Fruit fly (Drosophila melanogaster) whole organism, embryonic: ENCODE data around the gene CG43693.

Experiments
- Abd-B ChIP-seq: fragments of 200-800 bp; sonication (Bioruptor generic); optimal IDR thresholded peaks from 2 replicates; lab custom pipeline; 2018; ENCODE audit warnings: missing biosample characterization, mild to moderate bottlenecking, missing genetic modification characterization, moderate library complexity
- Bdp1 ChIP-seq: fragments of 200-800 bp; sonication (Bioruptor generic); optimal IDR thresholded peaks from 3 replicates; lab custom pipeline; 2016; ENCODE audit warnings: missing biosample characterization, missing genetic modification characterization
- Blimp-1 ChIP-seq: fragments of 200-800 bp; sonication (Bioruptor generic); optimal IDR thresholded peaks from 3 replicates; lab custom pipeline; 2018; ENCODE audit warnings: missing biosample characterization, missing genetic modification characterization, mild to moderate bottlenecking, moderate library complexity, missing genetic modification reagents
- CG10565 ChIP-seq: fragments of 200-800 bp; sonication (Bioruptor generic); optimal IDR thresholded peaks from 3 replicates; lab custom pipeline; 2016; ENCODE audit warnings: missing biosample characterization, mild to moderate bottlenecking, missing genetic modification characterization
- CG13624 ChIP-seq: fragments of 200-800 bp; sonication (Bioruptor generic); optimal IDR thresholded peaks from 2 replicates; lab custom pipeline; 2016; ENCODE audit warnings: missing biosample characterization, missing genetic modification characterization
- CG15479 ChIP-seq: fragments of 200-800 bp; sonication (Bioruptor generic); optimal IDR thresholded peaks from 3 replicates; lab custom pipeline; 2019; ENCODE audit warnings: missing biosample characterization, mild to moderate bottlenecking, missing genetic modification characterization, moderate library complexity
- CG1603 ChIP-seq: fragments of 200-800 bp; sonication (Bioruptor generic); optimal IDR thresholded peaks from 2 replicates; lab custom pipeline; 2019; ENCODE audit warnings: missing biosample characterization, mild to moderate bottlenecking, missing genetic modification characterization, moderate library complexity
- CG17186 ChIP-seq: fragments of 200-800 bp; sonication (Bioruptor generic); optimal IDR thresholded peaks from 3 replicates; lab custom pipeline; 2017; ENCODE audit warnings: missing biosample characterization, missing genetic modification reagents, missing genetic modification characterization
- CG17385 ChIP-seq: fragments of 200-800 bp; sonication (Bioruptor generic); optimal IDR thresholded peaks from 3 replicates; lab custom pipeline; 2018; ENCODE audit warnings: missing biosample characterization, mild to moderate bottlenecking, missing genetic modification characterization
- CG17802 ChIP-seq: fragments of 200-800 bp; sonication (Bioruptor generic); optimal IDR thresholded peaks from 2 replicates; lab custom pipeline; 2018; ENCODE audit warnings: missing biosample characterization, mild to moderate bottlenecking, missing genetic modification characterization, moderate library complexity
- CG31441 ChIP-seq: fragments of 200-800 bp; sonication (Bioruptor generic); IDR thresholded peaks from 2 replicates; pipeline ENCODE4 v1.3.6; 2022; ENCODE audit warnings: missing biosample characterization, missing genetic modification characterization
- CG3726 ChIP-seq: fragments of 200-800 bp; sonication (Bioruptor generic); IDR thresholded peaks from 3 replicates; pipeline ENCODE4, ENCODE4 v1.3.6; 2022; ENCODE audit warnings: missing biosample characterization, missing genetic modification characterization
- CG4617 ChIP-seq: fragments of 200-800 bp; sonication (Bioruptor generic); optimal IDR thresholded peaks from 3 replicates; lab custom pipeline; 2016; ENCODE audit warnings: missing biosample characterization, missing genetic modification characterization, borderline replicate concordance
- CG7357 ChIP-seq: fragments of 200-800 bp; sonication (Bioruptor generic); IDR thresholded peaks from 3 replicates; pipeline ENCODE4 v1.3.6; 2022; ENCODE audit warnings: missing biosample characterization, missing genetic modification characterization
- CG7928 ChIP-seq: fragments of 200-800 bp; sonication (Bioruptor generic); optimal IDR thresholded peaks from 2 replicates; lab custom pipeline; 2017; ENCODE audit warnings: missing biosample characterization, mild to moderate bottlenecking, missing genetic modification characterization
- CG8359 ChIP-seq: fragments of 200-800 bp; sonication (Bioruptor generic); optimal IDR thresholded peaks from 2 replicates; lab custom pipeline; 2017; ENCODE audit warnings: missing biosample characterization, mild to moderate bottlenecking, missing genetic modification characterization, borderline replicate concordance
- Doc2 ChIP-seq: fragments of 200-800 bp; sonication (Bioruptor generic); IDR thresholded peaks from 2 replicates; pipeline ENCODE4 v1.3.6; 2022; ENCODE audit warnings: missing biosample characterization, missing genetic modification characterization
- Ets65A ChIP-seq: fragments of 200-800 bp; sonication (Bioruptor generic); peaks from one replicate; lab custom pipeline; 2016; ENCODE audit warnings: missing biosample characterization, missing genetic modification characterization
- Hey ChIP-seq: fragments of 200-800 bp; sonication (Bioruptor generic); optimal IDR thresholded peaks from 3 replicates; lab custom pipeline; 2018; ENCODE audit warnings: missing biosample characterization, mild to moderate bottlenecking, missing genetic modification characterization
- Lim3 ChIP-seq: fragments of 200-800 bp; sonication (Bioruptor generic); IDR thresholded peaks from 2 replicates; pipeline ENCODE4 v1.3.6; 2022; ENCODE audit warnings: missing biosample characterization, missing genetic modification characterization
- Lpt ChIP-seq: fragments of >200 bp; optimal IDR thresholded peaks from 2 replicates; lab custom pipeline; 2018; ENCODE audit warnings: missing biosample characterization, missing genetic modification characterization
- Myb ChIP-seq: fragments of 200-800 bp; sonication (Bioruptor generic); optimal IDR thresholded peaks from 2 replicates; lab custom pipeline; 2016; ENCODE audit warnings: missing biosample characterization, missing genetic modification characterization
- Oli ChIP-seq: fragments of 200-800 bp; sonication (Bioruptor generic); optimal IDR thresholded peaks from 2 replicates; lab custom pipeline; 2018; ENCODE audit warnings: missing biosample characterization, mild to moderate bottlenecking, missing genetic modification characterization, moderate library complexity
- Poxn ChIP-seq: fragments of 200-800 bp; sonication (Bioruptor generic); IDR thresholded peaks from 2 replicates; pipeline ENCODE4 v1.3.6; 2022; ENCODE audit warnings: missing biosample characterization, missing genetic modification characterization
- ab ChIP-seq: fragments of 200-800 bp; sonication (Bioruptor generic); optimal IDR thresholded peaks from 2 replicates; lab custom pipeline; 2016; ENCODE audit warnings: missing biosample characterization, missing genetic modification characterization
- al ChIP-seq: fragments of 200-800 bp; sonication (Bioruptor generic); IDR thresholded peaks from 2 replicates; pipeline ENCODE4 v1.3.6; 2022; ENCODE audit warnings: missing biosample characterization, missing genetic modification characterization
- ara ChIP-seq: fragments of 200-800 bp; sonication (Bioruptor generic); IDR thresholded peaks from 2 replicates; pipeline ENCODE4 v1.3.6; 2022; ENCODE audit warnings: missing biosample characterization, missing genetic modification characterization
- ash1 ChIP-seq: fragments of 200-800 bp; sonication (Bioruptor generic); optimal IDR thresholded peaks from 2 replicates; lab custom pipeline; 2018; ENCODE audit warnings: missing biosample characterization, mild to moderate bottlenecking, missing genetic modification characterization
- cg ChIP-seq: fragments of 200-800 bp; sonication (Bioruptor generic); optimal IDR thresholded peaks from 3 replicates; lab custom pipeline; 2019; ENCODE audit warnings: missing biosample characterization, mild to moderate bottlenecking, missing genetic modification characterization, moderate library complexity
- dm ChIP-seq: fragments of 200-800 bp; sonication (Bioruptor generic); optimal IDR thresholded peaks from 3 replicates; lab custom pipeline; 2016; ENCODE audit warnings: missing biosample characterization, missing genetic modification characterization
- esg ChIP-seq: fragments of 200-800 bp; sonication (Bioruptor generic); conservative IDR thresholded peaks from 2 replicates; pipeline ENCODE4 v1.3.6; 2022; ENCODE audit warnings: missing biosample characterization, missing genetic modification characterization
- ewg ChIP-seq: fragments of 200-800 bp; sonication (Bioruptor generic); optimal IDR thresholded peaks from 3 replicates; lab custom pipeline; 2017; ENCODE audit warnings: mild to moderate bottlenecking, missing biosample characterization, missing genetic modification reagents, missing genetic modification characterization
- eyg ChIP-seq: fragments of 200-800 bp; sonication (Bioruptor generic); optimal IDR thresholded peaks from 3 replicates; lab custom pipeline; 2016; ENCODE audit warnings: missing biosample characterization, missing genetic modification characterization
- fd96Cb ChIP-seq: fragments of 200-800 bp; sonication (Bioruptor generic); optimal IDR thresholded peaks from 2 replicates; lab custom pipeline; 2018; ENCODE audit warnings: missing biosample characterization, mild to moderate bottlenecking, missing genetic modification characterization, moderate library complexity
- fru ChIP-seq: fragments of >200 bp; optimal IDR thresholded peaks from 2 replicates; lab custom pipeline; 2017
- fu2 ChIP-seq: fragments of 200-800 bp; sonication (Bioruptor generic); optimal IDR thresholded peaks from 2 replicates; lab custom pipeline; 2016; ENCODE audit warnings: missing biosample characterization, missing genetic modification characterization
- gcm ChIP-seq: fragments of 200-800 bp; sonication (Bioruptor generic); optimal IDR thresholded peaks from 2 replicates; lab custom pipeline; 2019; ENCODE audit warnings: missing biosample characterization, mild to moderate bottlenecking, missing genetic modification characterization, moderate library complexity
- hth ChIP-seq: fragments of >200 bp; optimal IDR thresholded peaks from 2 replicates; lab custom pipeline; 2017; ENCODE audit warnings: inconsistent platforms
- lov ChIP-seq, 2 experiments: fragments of 200-800 bp in 1 of 2; fragments of >200 bp in 1 of 2; sonication (Bioruptor generic) in 1 of 2; IDR thresholded peaks in 1 of 2; optimal IDR thresholded peaks in 1 of 2; 2 replicates in 1 of 2; 3 replicates in 1 of 2; pipeline versions ENCODE4 v1.3.6 to Lab custom; 2017 to 2022; ENCODE audit warnings: missing biosample characterization in 1 of 2, missing genetic modification characterization in 1 of 2
- nerfin-2 ChIP-seq: fragments of 200-800 bp; sonication (Bioruptor generic); IDR thresholded peaks from 2 replicates; pipeline ENCODE4 v1.3.6; 2022; ENCODE audit warnings: missing biosample characterization, missing genetic modification characterization; ENCODE audit not compliant: partially characterized antibody
- nmo ChIP-seq: fragments of 200-800 bp; sonication (Bioruptor generic); optimal IDR thresholded peaks from 2 replicates; lab custom pipeline; 2018; ENCODE audit warnings: missing biosample characterization, mild to moderate bottlenecking, missing genetic modification characterization, moderate library complexity
- onecut ChIP-seq: fragments of 200-800 bp; sonication (Bioruptor generic); IDR thresholded peaks from 2 replicates; pipeline ENCODE4 v1.3.6; 2022; ENCODE audit warnings: missing biosample characterization, missing genetic modification characterization
- otp ChIP-seq: fragments of 200-800 bp; sonication (Bioruptor generic); IDR thresholded peaks from 3 replicates; pipeline ENCODE4, ENCODE4 v1.3.6; 2022; ENCODE audit warnings: missing biosample characterization, missing genetic modification characterization
- p53 ChIP-seq: fragments of 200-800 bp; sonication (Bioruptor generic); optimal IDR thresholded peaks from 2 replicates; lab custom pipeline; 2016; ENCODE audit warnings: missing biosample characterization, missing genetic modification characterization
- pzg ChIP-seq: fragments of 200-800 bp; sonication (Bioruptor generic); optimal IDR thresholded peaks from 3 replicates; lab custom pipeline; 2018; ENCODE audit warnings: missing biosample characterization, mild to moderate bottlenecking, missing genetic modification characterization, moderate library complexity
- rib ChIP-seq: fragments of 200-800 bp; sonication (Bioruptor generic); IDR thresholded peaks from 2 replicates; pipeline ENCODE4 v1.3.6; 2022; ENCODE audit warnings: missing biosample characterization, missing genetic modification characterization
- run ChIP-seq: fragments of 200-800 bp; sonication (Bioruptor generic); optimal IDR thresholded peaks from 3 replicates; lab custom pipeline; 2018; ENCODE audit warnings: missing biosample characterization, mild to moderate bottlenecking, missing genetic modification characterization
- sc ChIP-seq, 3 experiments: fragments of >200 bp in 2 of 3; fragments of 200-800 bp in 1 of 3; sonication (Bioruptor generic) in 1 of 3; optimal IDR thresholded peaks; 2 replicates in 2 of 3; 3 replicates in 1 of 3; lab custom pipeline; 2017; ENCODE audit warnings: mild to moderate bottlenecking in 1 of 3, missing biosample characterization in 1 of 3, missing genetic modification characterization in 1 of 3, missing genetic modification reagents in 1 of 3
- tap ChIP-seq: fragments of 200-800 bp; optimal IDR thresholded peaks from 3 replicates; lab custom pipeline; 2019; ENCODE audit warnings: missing biosample characterization, mild to moderate bottlenecking, missing genetic modification characterization, moderate library complexity
- vfl ChIP-seq: fragments of 200-800 bp; sonication (Bioruptor generic); optimal IDR thresholded peaks from 2 replicates; lab custom pipeline; 2016; ENCODE audit warnings: missing biosample characterization, missing genetic modification characterization
- zfh1 ChIP-seq: fragments of 200-800 bp; sonication (Bioruptor generic); IDR thresholded peaks from 3 replicates; pipeline ENCODE4 v1.3.6; 2022; ENCODE audit warnings: missing biosample characterization, missing genetic modification characterization

Gene CG43693

DNA sequence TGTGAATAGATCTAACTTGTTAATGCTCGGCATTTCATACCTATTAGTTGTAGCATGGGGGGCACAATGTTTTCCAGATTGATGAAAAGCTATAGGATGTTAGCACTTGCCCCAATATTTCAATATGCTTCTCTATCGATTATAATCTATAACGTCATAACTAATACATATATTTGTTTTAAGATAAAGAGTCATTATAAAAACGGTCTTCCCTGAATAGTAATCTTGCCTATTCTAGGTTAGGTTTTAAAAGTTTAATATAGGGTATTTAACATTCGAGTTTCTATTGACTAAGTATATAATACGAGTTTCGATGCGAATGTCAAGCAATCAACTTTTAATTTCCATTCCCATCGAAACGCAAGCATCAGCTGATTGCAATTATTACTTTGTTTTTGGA lies 10.0 kb upstream of the CG43693 start, which contains the start of the genes CG6321 and Blos2 (continued):
- TF ChIP-seq gcm (GFP tag; lab: Kevin White, UChicago) (peak; percentile 81), zfh1 (peak; percentile 54), CG13624 (GFP tag; lab: Kevin White, UChicago) (peak; percentile 57), onecut (GFP tag; lab: Robert Waterston, UW) (peak; percentile 76), dm (no peak), sc (optimal IDR thresholded peaks at IDR 0.05; lab: Kevin White, UChicago) (no peak), sc (GFP tag; optimal IDR thresholded peaks at IDR 0.05; lab: Kevin White, UChicago) (peak; percentile 22), Hey (no peak), ewg (GFP tag; lab: Kevin White, UChicago) (peak; percentile 35), rib (GFP tag; lab: Robert Waterston, UW) (no peak), ab (no peak), CG1603 (peak; percentile 63), Lim3 (GFP tag; lab: Robert Waterston, UW) (no peak), CG31441 (GFP tag; lab: Robert Waterston, UW) (peak; percentile 84), CG7357 (GFP tag; lab: Robert Waterston, UW) (peak; percentile 45; the same call in 1 of the 3 replicates), ara (GFP tag; lab: Robert Waterston, UW) (0 out of 2 replicates have a peak, but pooled peaks have one; percentile 34), Doc2 (GFP tag; lab: Robert Waterston, UW) (no peak), Oli (tag; lab: Kevin White, UChicago) (peak; percentile 78), Lpt (GFP tag; lab: Kevin White, UChicago) (no peak), CG8359 (GFP tag; lab: Kevin White, UChicago) (peak; percentile 30), CG7928 (GFP tag; lab: Kevin White, UChicago) (no peak), fru (no peak), CG17186 (GFP tag; lab: Kevin White, UChicago) (no peak), Blimp-1 (peak; percentile 78), fd96Cb (peak; percentile 76), Poxn (peak; percentile 39; the same call in 1 of the 2 replicates), al (GFP tag; lab: Robert Waterston, UW) (peak; percentile 60; the same call in 1 of the 2 replicates), CG4617 (peak; percentile 34), Bdp1 (no peak), run (peak; percentile 59), CG17802 (no peak), otp (no peak), p53 (GFP tag; lab: Kevin White, UChicago) (no peak), CG17385 (GFP tag; lab: Kevin White, UChicago) (peak; percentile 77), Abd-B (GFP tag; lab: Kevin White, UChicago) (peak; percentile 76), cg (no peak), ash1 (GFP tag; lab: Kevin White, UChicago) (no peak), fu2 (no peak), Ets65A (GFP tag; lab: Kevin White, UChicago) (no peak), nmo (GFP tag; lab: Kevin White, UChicago) (peak; percentile 85), esg (GFP tag; lab: Robert Waterston, UW) (peak; percentile 30; the same call in 1 of the 2 replicates), CG3726 (GFP tag; lab: Robert Waterston, UW) (no peak), eyg (GFP tag; lab: Kevin White, UChicago) (no peak), Myb (no peak), tap (tag; lab: Kevin White, UChicago) (peak; percentile 84), lov (optimal IDR thresholded peaks at IDR 0.05; lab: Kevin White, UChicago) (no peak), lov (GFP tag; IDR thresholded peaks at IDR 0.05; lab: Robert Waterston, UW) (0 out of 3 replicates have a peak, but pooled peaks have one; percentile 37), pzg (GFP tag; lab: Kevin White, UChicago) (peak; percentile 39), hth (lab: Kevin White, UChicago) (no peak), vfl (GFP tag; lab: Kevin White, UChicago) (peak; percentile 56), CG15479 (GFP tag; lab: Kevin White, UChicago) (no peak), nerfin-2 (no peak), CG10565 (GFP tag; lab: Kevin White, UChicago) (no peak)
